Worm (Caenorhabditis elegans): ENCODE measurements around the gene scl-18.

DNA sequence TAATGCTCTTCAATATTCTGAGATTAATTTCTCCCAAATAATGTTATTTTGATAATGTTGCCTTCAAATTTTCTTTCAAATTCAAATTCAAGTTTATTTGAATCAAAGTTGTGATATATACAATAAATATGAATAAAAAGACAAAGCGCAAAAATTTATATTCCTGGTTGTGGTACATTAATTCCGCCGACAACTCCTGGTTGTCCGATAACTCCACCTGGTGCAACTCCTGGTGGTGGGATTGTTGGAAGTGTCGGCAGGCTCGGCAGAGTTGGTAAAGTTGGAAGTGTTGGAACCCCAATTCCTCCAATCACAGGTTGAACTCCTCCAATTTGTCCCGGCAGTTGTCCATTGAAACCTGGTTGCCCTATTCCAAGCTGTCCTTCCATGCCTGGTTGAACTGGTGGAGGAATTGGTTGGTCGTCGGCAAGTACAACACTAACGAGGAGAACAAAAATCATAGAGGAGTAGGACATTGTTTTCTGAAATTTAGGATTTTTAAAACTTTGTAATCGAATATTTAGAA lies 16.1 kb downstream of the scl-18 start, which contains the start of gene K01A6.7:
- no peak for TF ChIP-seq lsy-2 (tag; optimal IDR thresholded peaks at IDR 0.05)
- TF ChIP-seq snpc-4 (tag; optimal IDR thresholded peaks at IDR 0.05): no peak
- no peak for TF ChIP-seq ceh-8 (GFP tag; optimal IDR thresholded peaks at IDR 0.05)
- TF ChIP-seq fkh-10 (GFP tag; optimal IDR thresholded peaks at IDR 0.05): no peak
- no peak for TF ChIP-seq zip-4 (GFP tag; optimal IDR thresholded peaks at IDR 0.05)
- no peak for TF ChIP-seq mdl-1 (tag; optimal IDR thresholded peaks at IDR 0.05)
- TF ChIP-seq tbx-2 (tag; optimal IDR thresholded peaks at IDR 0.05): no peak
- no peak for TF ChIP-seq nhr-28 (tag; optimal IDR thresholded peaks at IDR 0.05)
- no peak for TF ChIP-seq Y116A8C.19 (tag; optimal IDR thresholded peaks at IDR 0.05; ENCODE audit: borderline replicate concordance)
- no peak for TF ChIP-seq dsc-1 (tag; optimal IDR thresholded peaks at IDR 0.05)
- no peak for TF ChIP-seq ets-5 (GFP tag; IDR thresholded peaks at IDR 0.05)
- TF ChIP-seq ztf-4 (tag; optimal IDR thresholded peaks at IDR 0.05): no peak
- no peak for TF ChIP-seq elt-2 (tag; optimal IDR thresholded peaks at IDR 0.05)
